Worm (Caenorhabditis elegans) whole organism, L4 larva: ENCODE measurements around the gene F13D2.1.

Source experiments
- D1046.2 ChIP-seq: fragments of 200-800 bp; sonication (Bioruptor generic); IDR thresholded peaks from 2 replicates; pipeline ENCODE4 v1.3.6; 2022; ENCODE audit warnings: missing genetic modification characterization, missing compliant biosample characterization
- F49E8.2 ChIP-seq: sonication (generic microtip); optimal IDR thresholded peaks from 2 replicates; lab custom pipeline; 2016; ENCODE audit warnings: missing compliant biosample characterization, mild to moderate bottlenecking, missing genetic modification characterization, borderline replicate concordance
- R02D3.7 ChIP-seq: fragments of 150-350 bp; sonication (generic microtip); optimal IDR thresholded peaks from 3 replicates; lab custom pipeline; 2014; ENCODE audit warnings: missing biosample characterization, missing genetic modification characterization
- Y75B8A.6 ChIP-seq: fragments of 200-800 bp; sonication (Bioruptor generic); IDR thresholded peaks from 2 replicates; pipeline ENCODE4 v1.3.6; 2022; ENCODE audit warnings: missing genetic modification reagents, missing genetic modification characterization, missing compliant biosample characterization
- ZK337.2 ChIP-seq: fragments of 200-800 bp; sonication (Bioruptor generic); IDR thresholded peaks from 2 replicates; pipeline ENCODE4 v1.3.6; 2022; ENCODE audit warnings: missing genetic modification reagents, missing genetic modification characterization, missing compliant biosample characterization
- ZK546.5 ChIP-seq, 2 experiments: sonication (generic microtip); optimal IDR thresholded peaks; 2 replicates each; lab custom pipeline; 2017; ENCODE audit warnings: missing biosample characterization in 2 of 2, missing genetic modification characterization in 2 of 2
- aha-1 ChIP-seq: fragments of 150-350 bp; peaks from one replicate; lab custom pipeline; 2014; ENCODE audit warnings: missing biosample characterization, missing genetic modification characterization
- aly-2 ChIP-seq: sonication (generic microtip); optimal IDR thresholded peaks from 2 replicates; lab custom pipeline; 2018; ENCODE audit warnings: missing biosample characterization, missing genetic modification characterization
- ama-1 ChIP-seq: fragments of 150-350 bp; optimal IDR thresholded peaks from 2 replicates; lab custom pipeline; 2014; ENCODE audit warnings: inconsistent platforms, mixed read lengths
- attf-4 ChIP-seq: sonication (generic microtip); optimal IDR thresholded peaks from 3 replicates; lab custom pipeline; 2017; ENCODE audit warnings: missing biosample characterization, missing genetic modification characterization
- ceh-32 ChIP-seq: sonication (generic microtip); optimal IDR thresholded peaks from 2 replicates; lab custom pipeline; 2016; ENCODE audit warnings: mild to moderate bottlenecking, missing genetic modification characterization, missing compliant biosample characterization; ENCODE audit not compliant: poor library complexity
- ceh-82 ChIP-seq: sonication (generic microtip); optimal IDR thresholded peaks from 2 replicates; lab custom pipeline; 2017; ENCODE audit warnings: missing biosample characterization, missing genetic modification characterization
- cey-2 ChIP-seq: sonication (generic microtip); optimal IDR thresholded peaks from 3 replicates; lab custom pipeline; 2017; ENCODE audit warnings: missing genetic modification characterization, mild to moderate bottlenecking, missing compliant biosample characterization, antibody characterized with exemption, borderline replicate concordance; ENCODE audit not compliant: insufficient read depth
- daf-12 ChIP-seq: fragments of 150-350 bp; optimal IDR thresholded peaks from 2 replicates; lab custom pipeline; 2014; ENCODE audit warnings: missing biosample characterization, missing genetic modification reagents, missing genetic modification characterization
- daf-16 ChIP-seq, 3 experiments: sonication (generic microtip); optimal IDR thresholded peaks; 2 replicates each; lab custom pipeline; 2016 to 2017; ENCODE audit warnings: missing genetic modification characterization in 3 of 3, missing genetic modification reagents in 3 of 3, mild to moderate bottlenecking in 2 of 3, missing compliant biosample characterization in 2 of 3, missing biosample characterization in 1 of 3, moderate library complexity in 1 of 3
- daf-19 ChIP-seq: fragments of 200-800 bp; sonication (Bioruptor generic); conservative IDR thresholded peaks from 2 replicates; pipeline ENCODE4 v1.3.6; 2022; ENCODE audit warnings: missing genetic modification characterization, missing compliant biosample characterization
- dmd-8 ChIP-seq: fragments of 200-800 bp; sonication (Bioruptor generic); IDR thresholded peaks from 2 replicates; pipeline ENCODE4 v1.3.6; 2022; ENCODE audit warnings: missing genetic modification characterization, missing compliant biosample characterization
- dmd-9 ChIP-seq: fragments of 200-800 bp; sonication (Bioruptor generic); IDR thresholded peaks from 2 replicates; pipeline ENCODE4 v1.3.6; 2022; ENCODE audit warnings: missing genetic modification reagents, missing genetic modification characterization, missing compliant biosample characterization
- duxl-1 ChIP-seq: sonication (generic microtip); optimal IDR thresholded peaks from 2 replicates; lab custom pipeline; 2016; ENCODE audit warnings: mild to moderate bottlenecking, missing genetic modification characterization, moderate library complexity, missing compliant biosample characterization; ENCODE audit not compliant: poor library complexity
- egl-27 ChIP-seq: sonication (generic microtip); optimal IDR thresholded peaks from 3 replicates; lab custom pipeline; 2017; ENCODE audit warnings: missing biosample characterization, missing genetic modification reagents, missing genetic modification characterization
- egl-43 ChIP-seq: fragments of 200-800 bp; sonication (Bioruptor generic); IDR thresholded peaks from 2 replicates; pipeline ENCODE4 v1.3.6; 2022; ENCODE audit warnings: missing genetic modification reagents, missing genetic modification characterization, missing compliant biosample characterization
- hif-1 ChIP-seq, 2 experiments: sonication (generic microtip); optimal IDR thresholded peaks; 2 replicates each; lab custom pipeline; 2016 to 2017; ENCODE audit warnings: missing compliant biosample characterization in 2 of 2, missing genetic modification characterization in 2 of 2, missing genetic modification reagents in 2 of 2, missing genotype in 2 of 2, mild to moderate bottlenecking in 1 of 2
- hlh-11 ChIP-seq: fragments of 200-800 bp; sonication (Bioruptor generic); optimal IDR thresholded peaks from 2 replicates; lab custom pipeline; 2018; ENCODE audit warnings: mild to moderate bottlenecking, missing genetic modification characterization, missing compliant biosample characterization
- hlh-30 ChIP-seq: sonication (generic microtip); optimal IDR thresholded peaks from 2 replicates; lab custom pipeline; 2017; ENCODE audit warnings: antibody characterized with exemption, mild to moderate bottlenecking, missing genetic modification characterization, missing compliant biosample characterization; ENCODE audit not compliant: insufficient read depth
- hmg-1.1 ChIP-seq: fragments of 200-800 bp; sonication (Bioruptor generic); IDR thresholded peaks from 2 replicates; pipeline ENCODE4 v1.3.6; 2022; ENCODE audit warnings: missing genetic modification reagents, missing genetic modification characterization, missing compliant biosample characterization
- lin-1 ChIP-seq: fragments of 200-800 bp; sonication (Bioruptor generic); IDR thresholded peaks from 2 replicates; pipeline ENCODE4 v1.3.6; 2022; ENCODE audit warnings: missing genetic modification reagents, missing genetic modification characterization, missing compliant biosample characterization
- lin-29 ChIP-seq: fragments of 200-800 bp; sonication (Bioruptor generic); IDR thresholded peaks from 2 replicates; pipeline ENCODE4 v1.3.6; 2022; ENCODE audit warnings: missing genetic modification reagents, missing genetic modification characterization, missing compliant biosample characterization
- lin-39 ChIP-seq: fragments of 150-350 bp; optimal IDR thresholded peaks from 2 replicates; lab custom pipeline; 2014; ENCODE audit warnings: missing biosample characterization, missing genetic modification reagents, missing genetic modification characterization
- lir-3 ChIP-seq: sonication (generic microtip); optimal IDR thresholded peaks from 2 replicates; lab custom pipeline; 2016; ENCODE audit warnings: mild to moderate bottlenecking, missing genetic modification characterization, missing compliant biosample characterization
- madf-9 ChIP-seq: fragments of 200-800 bp; sonication (Bioruptor generic); conservative IDR thresholded peaks from 2 replicates; pipeline ENCODE4 v1.3.6; 2022; ENCODE audit warnings: missing genetic modification reagents, missing genetic modification characterization, missing compliant biosample characterization
- mdt-29 ChIP-seq: fragments of 200-800 bp; sonication (Bioruptor generic); IDR thresholded peaks from 2 replicates; pipeline ENCODE4 v1.3.6; 2022; ENCODE audit warnings: missing genetic modification reagents, missing genetic modification characterization, missing compliant biosample characterization
- mxl-2 ChIP-seq: fragments of 200-800 bp; sonication (Bioruptor generic); conservative IDR thresholded peaks from 2 replicates; pipeline ENCODE4 v1.3.6; 2022; ENCODE audit warnings: missing genetic modification reagents, missing genetic modification characterization, missing compliant biosample characterization
- nhr-10 ChIP-seq: fragments of 150-350 bp; optimal IDR thresholded peaks from 2 replicates; lab custom pipeline; 2014; ENCODE audit warnings: missing biosample characterization, missing genetic modification characterization
- nhr-102 ChIP-seq: sonication (generic microtip); optimal IDR thresholded peaks from 2 replicates; lab custom pipeline; 2016; ENCODE audit warnings: mild to moderate bottlenecking, missing genetic modification characterization, moderate library complexity, missing compliant biosample characterization
- nhr-11 ChIP-seq: fragments of 150-350 bp; optimal IDR thresholded peaks from 2 replicates; lab custom pipeline; 2014; ENCODE audit warnings: missing biosample characterization, missing genetic modification characterization
- nhr-111 ChIP-seq: fragments of 200-800 bp; sonication (Bioruptor generic); optimal IDR thresholded peaks from 2 replicates; lab custom pipeline; 2018; ENCODE audit warnings: mild to moderate bottlenecking, missing genetic modification characterization, missing compliant biosample characterization
- nhr-237 ChIP-seq: sonication (generic microtip); optimal IDR thresholded peaks from 2 replicates; lab custom pipeline; 2017; ENCODE audit warnings: missing biosample characterization, missing genetic modification characterization
- nhr-25 ChIP-seq: sonication (generic microtip); optimal IDR thresholded peaks from 2 replicates; lab custom pipeline; 2017; ENCODE audit warnings: missing genetic modification characterization, mild to moderate bottlenecking, missing compliant biosample characterization, antibody characterized with exemption, moderate library complexity, borderline replicate concordance; ENCODE audit not compliant: insufficient read depth
- nhr-41 ChIP-seq: fragments of 200-800 bp; sonication (Bioruptor generic); IDR thresholded peaks from 2 replicates; pipeline ENCODE4 v1.3.6; 2022; ENCODE audit warnings: missing genetic modification reagents, missing genetic modification characterization, missing compliant biosample characterization
- nhr-6 ChIP-seq: fragments of 150-350 bp; optimal IDR thresholded peaks from 2 replicates; lab custom pipeline; 2014; ENCODE audit warnings: missing biosample characterization, missing genetic modification characterization
- pha-4 ChIP-seq, 2 experiments: fragments of 150-350 bp in 1 of 2; fragments of 200-800 bp in 1 of 2; sonication (Bioruptor generic) in 1 of 2; IDR thresholded peaks in 1 of 2; optimal IDR thresholded peaks in 1 of 2; 2 replicates each; pipeline versions ENCODE4 v1.3.6 to Lab custom; 2014 to 2022; ENCODE audit warnings: missing genetic modification characterization in 2 of 2, missing genetic modification reagents in 2 of 2, missing biosample characterization in 1 of 2, missing compliant biosample characterization in 1 of 2
- sdz-12 ChIP-seq: fragments of 200-800 bp; sonication (Bioruptor generic); optimal IDR thresholded peaks from 2 replicates; lab custom pipeline; 2018; ENCODE audit warnings: mild to moderate bottlenecking, missing genetic modification characterization, missing compliant biosample characterization
- set-16 ChIP-seq: fragments of 200-800 bp; sonication (Bioruptor generic); IDR thresholded peaks from 2 replicates; pipeline ENCODE4 v1.3.6; 2022; ENCODE audit warnings: missing genetic modification reagents, missing genetic modification characterization, missing compliant biosample characterization
- skn-1 ChIP-seq: fragments of 150-350 bp; optimal IDR thresholded peaks from 2 replicates; lab custom pipeline; 2014; ENCODE audit warnings: missing biosample characterization, missing genetic modification characterization
- snpc-4 ChIP-seq: fragments of 150-350 bp; optimal IDR thresholded peaks from 2 replicates; lab custom pipeline; 2014; ENCODE audit warnings: missing biosample characterization, missing genetic modification characterization
- spr-1 ChIP-seq: sonication (generic microtip); optimal IDR thresholded peaks from 2 replicates; lab custom pipeline; 2016; ENCODE audit warnings: mild to moderate bottlenecking, missing genetic modification characterization, missing compliant biosample characterization
- zag-1 ChIP-seq: fragments of 150-350 bp; optimal IDR thresholded peaks from 2 replicates; lab custom pipeline; 2014; ENCODE audit warnings: missing biosample characterization, missing genetic modification characterization
- zfp-3 ChIP-seq: fragments of 200-800 bp; sonication (Bioruptor generic); conservative IDR thresholded peaks from 2 replicates; pipeline ENCODE4 v1.3.6; 2022; ENCODE audit warnings: missing genetic modification reagents, missing genetic modification characterization, missing compliant biosample characterization
- ztf-7 ChIP-seq: fragments of 150-350 bp; optimal IDR thresholded peaks from 2 replicates; lab custom pipeline; 2014; ENCODE audit warnings: missing biosample characterization, missing genetic modification characterization

The F13D2.1 gene

ce11 chrX:11215420-11216050 lies 26.1 kb upstream of the F13D2.1 start, which contains the start of the genes C34F6.7 and idh-2:
Gene C34F6.7, minus strand, starts transcription at chrX:11215470.
Gene idh-2, plus strand, starts transcription at chrX:11216000.
- TF ChIP-seq hmg-1.1 (GFP tag; lab: Robert Waterston, UW) (peak; percentile 60; the same call in 1 of the 2 replicates), nhr-6 (tag; lab: Kevin White, UChicago) (no peak), lin-39 (tag; lab: Kevin White, UChicago) (no peak), lir-3 (no peak), hlh-30 (tag; lab: Kevin White, UChicago) (no peak), hlh-11 (tag; lab: Kevin White, UChicago) (peak; percentile 62), D1046.2 (GFP tag; lab: Robert Waterston, UW) (no peak), ZK546.5 (tag; optimal IDR thresholded peaks at IDR 0.05; lab: Kevin White, UChicago) (no peak), skn-1 (tag; lab: Kevin White, UChicago) (no peak), zag-1 (no peak), nhr-10 (tag; lab: Kevin White, UChicago) (no peak), spr-1 (tag; lab: Kevin White, UChicago) (no peak), mxl-2 (GFP tag; lab: Robert Waterston, UW) (no peak), nhr-41 (GFP tag; lab: Robert Waterston, UW) (no peak), ztf-7 (tag; lab: Kevin White, UChicago) (no peak), F49E8.2 (tag; lab: Kevin White, UChicago) (no peak), zfp-3 (no peak), attf-4 (tag; lab: Kevin White, UChicago) (no peak), Y75B8A.6 (GFP tag; lab: Robert Waterston, UW) (no peak), set-16 (no peak), madf-9 (GFP tag; lab: Robert Waterston, UW) (0 out of 2 replicates have a peak, but pooled peaks have one; percentile 9), dmd-9 (no peak), nhr-25 (tag; lab: Kevin White, UChicago) (peak; percentile 37), ceh-32 (tag; lab: Kevin White, UChicago) (no peak), sdz-12 (GFP tag; lab: Kevin White, UChicago) (no peak), mdt-29 (GFP tag; lab: Robert Waterston, UW) (no peak), ceh-82 (tag; lab: Kevin White, UChicago) (no peak), daf-16 (GFP tag; optimal IDR thresholded peaks at IDR 0.05; lab: Kevin White, UChicago) (no peak), daf-16 (tag; optimal IDR thresholded peaks at IDR 0.05; lab: Kevin White, UChicago) (peak; percentile 47), snpc-4 (tag; lab: Kevin White, UChicago) (no peak), R02D3.7 (tag; lab: Kevin White, UChicago) (no peak), lin-1 (no peak), daf-12 (tag; lab: Kevin White, UChicago) (no peak), nhr-111 (GFP tag; lab: Kevin White, UChicago) (no peak), duxl-1 (no peak), hif-1 (tag; optimal IDR thresholded peaks at IDR 0.05; lab: Kevin White, UChicago) (no peak), daf-19 (no peak), nhr-237 (tag; lab: Kevin White, UChicago) (no peak), aly-2 (tag; lab: Kevin White, UChicago) (no peak), aha-1 (peak; percentile 63), nhr-11 (tag; lab: Kevin White, UChicago) (no peak), egl-27 (tag; lab: Kevin White, UChicago) (no peak), egl-43 (GFP tag; lab: Robert Waterston, UW) (no peak), dmd-8 (GFP tag; lab: Robert Waterston, UW) (no peak), cey-2 (tag; lab: Kevin White, UChicago) (no peak), ZK337.2 (GFP tag; lab: Robert Waterston, UW) (no peak), pha-4 (GFP tag; IDR thresholded peaks at IDR 0.05; lab: Robert Waterston, UW) (no peak), pha-4 (tag; optimal IDR thresholded peaks at IDR 0.05; lab: Kevin White, UChicago) (no peak), ama-1 (no peak), lin-29 (GFP tag; lab: Robert Waterston, UW) (no peak), nhr-102 (tag; lab: Kevin White, UChicago) (no peak)
